Fruit fly (Drosophila melanogaster) whole organism, prepupa: ENCODE measurements around the gene Idh3a.

Source experiments
- Blimp-1 ChIP-seq: fragments of 200-800 bp; sonication (Bioruptor generic); optimal IDR thresholded peaks from 3 replicates; lab custom pipeline; 2017; ENCODE audit warnings: missing biosample characterization, missing genetic modification characterization, mild to moderate bottlenecking, moderate library complexity, missing genetic modification reagents
- CG10631 ChIP-seq: fragments of 200-800 bp; sonication (Bioruptor generic); optimal IDR thresholded peaks from 2 replicates; lab custom pipeline; 2016; ENCODE audit warnings: missing biosample characterization, missing genetic modification characterization
- CG10669 ChIP-seq: fragments of 200-800 bp; sonication (Bioruptor generic); optimal IDR thresholded peaks from 3 replicates; lab custom pipeline; 2018; ENCODE audit warnings: missing biosample characterization, mild to moderate bottlenecking, missing genetic modification characterization, moderate library complexity
- CG11762 ChIP-seq: fragments of 200-800 bp; sonication (Bioruptor generic); optimal IDR thresholded peaks from 3 replicates; lab custom pipeline; 2016; ENCODE audit warnings: missing biosample characterization, missing genetic modification characterization; ENCODE audit not compliant: insufficient read depth
- CG11902 ChIP-seq: fragments of 200-800 bp; sonication (Bioruptor generic); optimal IDR thresholded peaks from 3 replicates; lab custom pipeline; 2016; ENCODE audit warnings: missing biosample characterization, missing genetic modification characterization
- CG15336 ChIP-seq: fragments of 200-800 bp; sonication (Bioruptor generic); IDR thresholded peaks from 2 replicates; pipeline ENCODE4 v1.3.6; 2022; ENCODE audit warnings: missing biosample characterization, missing genetic modification characterization
- CG16779 ChIP-seq: fragments of 200-800 bp; sonication (Bioruptor generic); optimal IDR thresholded peaks from 3 replicates; lab custom pipeline; 2017; ENCODE audit warnings: missing biosample characterization, mild to moderate bottlenecking, missing genetic modification characterization
- CG3032 ChIP-seq: fragments of 200-800 bp; optimal IDR thresholded peaks from 2 replicates; lab custom pipeline; 2019; ENCODE audit warnings: missing biosample characterization, mild to moderate bottlenecking, missing genetic modification characterization, moderate library complexity
- CG31627 ChIP-seq: fragments of 200-800 bp; sonication (Bioruptor generic); optimal IDR thresholded peaks from 3 replicates; lab custom pipeline; 2016; ENCODE audit warnings: missing biosample characterization, missing genetic modification characterization
- CG32006 ChIP-seq: fragments of 200-800 bp; sonication (Bioruptor generic); optimal IDR thresholded peaks from 3 replicates; lab custom pipeline; 2017; ENCODE audit warnings: missing biosample characterization, mild to moderate bottlenecking, missing genetic modification characterization
- CG4318 ChIP-seq: fragments of 200-800 bp; sonication (Bioruptor generic); optimal IDR thresholded peaks from 3 replicates; lab custom pipeline; 2017; ENCODE audit warnings: missing biosample characterization, mild to moderate bottlenecking, missing genetic modification characterization
- CG6163 ChIP-seq: fragments of 200-800 bp; sonication (Bioruptor generic); IDR thresholded peaks from 3 replicates; pipeline ENCODE4 v1.3.6; 2022; ENCODE audit warnings: missing biosample characterization, missing genetic modification characterization
- CG6808 ChIP-seq: fragments of 200-800 bp; sonication (Bioruptor generic); optimal IDR thresholded peaks from 3 replicates; lab custom pipeline; 2017; ENCODE audit warnings: missing biosample characterization, missing genetic modification characterization, mild to moderate bottlenecking, moderate library complexity, missing genetic modification reagents
- CG6854 ChIP-seq: fragments of 200-800 bp; sonication (Bioruptor generic); optimal IDR thresholded peaks from 2 replicates; lab custom pipeline; 2017; ENCODE audit warnings: missing biosample characterization, mild to moderate bottlenecking, missing genetic modification characterization
- Eip75B ChIP-seq: fragments of 200-800 bp; sonication (Bioruptor generic); optimal IDR thresholded peaks from 3 replicates; lab custom pipeline; 2016; ENCODE audit warnings: missing biosample characterization, missing genetic modification characterization
- Eip78C ChIP-seq: fragments of 200-800 bp; sonication (Bioruptor generic); peaks from one replicate; lab custom pipeline; 2016; ENCODE audit warnings: missing biosample characterization, missing genetic modification characterization
- Ets21C ChIP-seq: fragments of 200-800 bp; sonication (Bioruptor generic); optimal IDR thresholded peaks from 3 replicates; lab custom pipeline; 2016; ENCODE audit warnings: missing biosample characterization, missing genetic modification characterization
- Ets96B ChIP-seq: fragments of 200-800 bp; optimal IDR thresholded peaks from 2 replicates; lab custom pipeline; 2019; ENCODE audit warnings: missing biosample characterization, mild to moderate bottlenecking, missing genetic modification characterization, moderate library complexity
- Hr39 ChIP-seq: fragments of 200-800 bp; sonication (Bioruptor generic); optimal IDR thresholded peaks from 2 replicates; lab custom pipeline; 2016; ENCODE audit warnings: missing biosample characterization, missing genetic modification characterization
- Hr4 ChIP-seq: fragments of 200-800 bp; sonication (Bioruptor generic); optimal IDR thresholded peaks from 3 replicates; lab custom pipeline; 2016; ENCODE audit warnings: missing biosample characterization, missing genetic modification characterization
- Lpt ChIP-seq: fragments of 200-800 bp; sonication (Bioruptor generic); optimal IDR thresholded peaks from 3 replicates; lab custom pipeline; 2016; ENCODE audit warnings: missing biosample characterization, missing genetic modification characterization
- Smox ChIP-seq: fragments of 200-800 bp; sonication (Bioruptor generic); optimal IDR thresholded peaks from 3 replicates; lab custom pipeline; 2016; ENCODE audit warnings: missing biosample characterization, missing genetic modification characterization
- cyc ChIP-seq: fragments of 200-800 bp; sonication (Bioruptor generic); optimal IDR thresholded peaks from 3 replicates; lab custom pipeline; 2016; ENCODE audit warnings: missing biosample characterization, missing genetic modification characterization
- dac ChIP-seq: fragments of 200-800 bp; sonication (Bioruptor generic); optimal IDR thresholded peaks from 2 replicates; lab custom pipeline; 2017; ENCODE audit warnings: missing biosample characterization, mild to moderate bottlenecking, missing genetic modification characterization
- dsx ChIP-seq: fragments of 200-800 bp; optimal IDR thresholded peaks from 3 replicates; lab custom pipeline; 2019; ENCODE audit warnings: missing biosample characterization, mild to moderate bottlenecking, missing genetic modification characterization, moderate library complexity; ENCODE audit not compliant: poor library complexity, severe bottlenecking
- eg ChIP-seq: fragments of 200-800 bp; sonication (Bioruptor generic); IDR thresholded peaks from 3 replicates; pipeline ENCODE4 v1.3.6; 2022; ENCODE audit warnings: missing biosample characterization, missing genetic modification characterization
- esn ChIP-seq: fragments of 200-800 bp; sonication (Bioruptor generic); optimal IDR thresholded peaks from 2 replicates; lab custom pipeline; 2016; ENCODE audit warnings: missing biosample characterization, mild to moderate bottlenecking, missing genetic modification characterization, moderate library complexity
- fd85E ChIP-seq: fragments of 200-800 bp; sonication (Bioruptor generic); optimal IDR thresholded peaks from 3 replicates; lab custom pipeline; 2016; ENCODE audit warnings: missing biosample characterization, missing genetic modification characterization
- fkh ChIP-seq: fragments of 200-800 bp; sonication (Bioruptor generic); optimal IDR thresholded peaks from 3 replicates; lab custom pipeline; 2017; ENCODE audit warnings: missing biosample characterization, mild to moderate bottlenecking, missing genetic modification characterization, moderate library complexity
- lz ChIP-seq: fragments of 200-800 bp; sonication (Bioruptor generic); optimal IDR thresholded peaks from 3 replicates; lab custom pipeline; 2016; ENCODE audit warnings: missing biosample characterization, missing genetic modification characterization
- net ChIP-seq: fragments of 200-800 bp; sonication (Bioruptor generic); optimal IDR thresholded peaks from 3 replicates; lab custom pipeline; 2016; ENCODE audit warnings: missing biosample characterization, missing genetic modification characterization
- spab ChIP-seq: fragments of 200-800 bp; sonication (Bioruptor generic); optimal IDR thresholded peaks from 2 replicates; lab custom pipeline; 2017; ENCODE audit warnings: missing biosample characterization, mild to moderate bottlenecking, missing genetic modification characterization, missing genetic modification reagents
- ss ChIP-seq, 2 experiments: fragments of 200-800 bp; sonication (Bioruptor generic); optimal IDR thresholded peaks; 2 replicates in 1 of 2; 3 replicates in 1 of 2; lab custom pipeline; 2017 to 2018; ENCODE audit warnings: mild to moderate bottlenecking in 2 of 2, missing biosample characterization in 2 of 2, missing genetic modification characterization in 2 of 2, moderate library complexity in 1 of 2
- svp ChIP-seq: fragments of 200-800 bp; sonication (Bioruptor generic); peaks from one replicate; lab custom pipeline; 2016; ENCODE audit warnings: missing biosample characterization, missing genetic modification characterization
- topi ChIP-seq: fragments of 200-800 bp; sonication (Bioruptor generic); optimal IDR thresholded peaks from 3 replicates; lab custom pipeline; 2016; ENCODE audit warnings: missing biosample characterization, missing genetic modification characterization
- vri ChIP-seq: fragments of 200-800 bp; sonication (Bioruptor generic); optimal IDR thresholded peaks from 3 replicates; lab custom pipeline; 2016; ENCODE audit warnings: missing biosample characterization, mild to moderate bottlenecking, missing genetic modification characterization

The Idh3a gene

dm6 chrX:19495611-19496583 is 25.7 kb downstream of the Idh3a start (continued):
- TF ChIP-seq vri (GFP tag; lab: Kevin White, UChicago): no peak
- peak; percentile 3 for TF ChIP-seq Ets21C (GFP tag; lab: Kevin White, UChicago)
- no peak for TF ChIP-seq CG4318 (GFP tag; lab: Kevin White, UChicago)
- peak; percentile 19 for TF ChIP-seq fd85E (GFP tag; lab: Kevin White, UChicago)
- TF ChIP-seq spab (GFP tag; lab: Kevin White, UChicago): no peak
- TF ChIP-seq CG6163 (GFP tag; lab: Robert Waterston, UW): peak; percentile 61
- peak; percentile 56 for TF ChIP-seq Ets96B (tag; lab: Kevin White, UChicago)
- TF ChIP-seq dsx (GFP tag; lab: Kevin White, UChicago): no peak
- peak; percentile 62 for TF ChIP-seq Eip75B (GFP tag; lab: Kevin White, UChicago)
- TF ChIP-seq Hr39 (GFP tag; lab: Kevin White, UChicago): peak; percentile 68
- TF ChIP-seq fkh (GFP tag; lab: Kevin White, UChicago): peak; percentile 60
- peak; percentile 82 for TF ChIP-seq svp (GFP tag; lab: Kevin White, UChicago)
- peak; percentile 43 for TF ChIP-seq CG11902 (GFP tag; lab: Kevin White, UChicago)
- peak; percentile 38 for TF ChIP-seq CG11762 (GFP tag; lab: Kevin White, UChicago)
- peak; percentile 60 for TF ChIP-seq Smox
- TF ChIP-seq ss (GFP tag; optimal IDR thresholded peaks at IDR 0.05; lab: Kevin White, UChicago): peak; percentile 9 to 48
- peak; percentile 63 for TF ChIP-seq cyc (GFP tag; lab: Kevin White, UChicago)
- TF ChIP-seq CG6808: peak; percentile 57
- peak; percentile 69 for TF ChIP-seq CG10631
- peak; percentile 59 for TF ChIP-seq CG10669 (GFP tag; lab: Kevin White, UChicago)
- peak; percentile 36 for TF ChIP-seq Lpt

- TF ChIP-seq Eip78C (GFP tag; lab: Kevin White, UChicago) (peak; percentile 49), cyc (GFP tag; lab: Kevin White, UChicago) (peak; percentile 12), lz (GFP tag; lab: Kevin White, UChicago) (peak; percentile 5), CG3032 (no peak), CG31627 (GFP tag; lab: Kevin White, UChicago) (peak; percentile 24), dsx (GFP tag; lab: Kevin White, UChicago) (peak; percentile 67), Hr4 (GFP tag; lab: Kevin White, UChicago) (no peak), Blimp-1 (GFP tag; lab: Kevin White, UChicago) (no peak), dac (GFP tag; lab: Kevin White, UChicago) (no peak), eg (GFP tag; lab: Robert Waterston, UW) (0 out of 3 replicates have a peak, but pooled peaks have one; percentile 24), CG4318 (GFP tag; lab: Kevin White, UChicago) (no peak), topi (GFP tag; lab: Kevin White, UChicago) (peak; percentile 5), CG16779 (tag; lab: Kevin White, UChicago) (no peak), Hr39 (GFP tag; lab: Kevin White, UChicago) (peak; percentile 34)
Observed at dm6 chrX:19494830-19495610, 26.6 kb downstream of the Idh3a start, which contains the start of the genes ksh, CG14200 and Pfrx. Gene ksh, minus strand, starts transcription at chrX:19494992. Gene CG14200, plus strand, starts transcription at chrX:19495505. Gene Pfrx, plus strand, starts transcription at chrX:19495505.

dm6 chrX:19494285-19494684 is 27.3 kb downstream of the Idh3a start, which contains the start of gene CG12204:
Gene CG12204, minus strand, starts transcription at chrX:19494401.
- no peak for TF ChIP-seq Lpt
- TF ChIP-seq topi (GFP tag; lab: Kevin White, UChicago): peak; percentile 35
- no peak for TF ChIP-seq CG4318 (GFP tag; lab: Kevin White, UChicago)
- no peak for TF ChIP-seq CG6854
- TF ChIP-seq ss (GFP tag; optimal IDR thresholded peaks at IDR 0.05; lab: Kevin White, UChicago): peak in 1 of 2 experiments; percentile 18
- peak; percentile 51 for TF ChIP-seq esn
- no peak for TF ChIP-seq CG32006 (GFP tag; lab: Kevin White, UChicago)
- no peak for TF ChIP-seq CG11762 (GFP tag; lab: Kevin White, UChicago)
- TF ChIP-seq Eip78C (GFP tag; lab: Kevin White, UChicago): peak; percentile 65
- no peak for TF ChIP-seq CG15336 (GFP tag; lab: Robert Waterston, UW)
- TF ChIP-seq lz (GFP tag; lab: Kevin White, UChicago): peak; percentile 31
- peak; percentile 35 for TF ChIP-seq cyc (GFP tag; lab: Kevin White, UChicago)
- TF ChIP-seq CG31627 (GFP tag; lab: Kevin White, UChicago): peak; percentile 3
- TF ChIP-seq net (GFP tag; lab: Kevin White, UChicago): no peak
